Worm (Caenorhabditis elegans) whole organism, mixed stage, embryonic: ENCODE results near the gene B0361.11.

Source experiments
- M03D4.4 ChIP-seq: sonication (generic microtip); optimal IDR thresholded peaks from 2 replicates; lab custom pipeline; 2017; ENCODE audit warnings: mild to moderate bottlenecking, missing genetic modification characterization, missing compliant biosample characterization
- blmp-1 ChIP-seq: fragments of 150-350 bp; optimal IDR thresholded peaks from 2 replicates; lab custom pipeline; 2014; ENCODE audit warnings: missing biosample characterization, missing genetic modification characterization
- ceh-39 ChIP-seq: fragments of 150-350 bp; optimal IDR thresholded peaks from 2 replicates; lab custom pipeline; 2014; ENCODE audit warnings: missing biosample characterization, missing genetic modification characterization
- ceh-43 ChIP-seq: fragments of 200-800 bp; sonication (Bioruptor generic); optimal IDR thresholded peaks from 2 replicates; lab custom pipeline; 2018; ENCODE audit warnings: mild to moderate bottlenecking, missing genetic modification characterization, moderate library complexity, missing compliant biosample characterization
- ceh-83 ChIP-seq: fragments of 200-800 bp; sonication (Bioruptor generic); optimal IDR thresholded peaks from 2 replicates; lab custom pipeline; 2018; ENCODE audit warnings: mild to moderate bottlenecking, missing genetic modification characterization, missing compliant biosample characterization
- ces-1 ChIP-seq: fragments of 150-350 bp; optimal IDR thresholded peaks from 2 replicates; lab custom pipeline; 2014; ENCODE audit warnings: missing biosample characterization, missing genetic modification reagents, missing genetic modification characterization
- cnd-1 ChIP-seq: fragments of 200-800 bp; sonication (Bioruptor generic); optimal IDR thresholded peaks from 2 replicates; lab custom pipeline; 2018; ENCODE audit warnings: mild to moderate bottlenecking, missing genetic modification characterization, missing compliant biosample characterization
- drap-1 ChIP-seq: fragments of 200-800 bp; sonication (Bioruptor generic); optimal IDR thresholded peaks from 3 replicates; lab custom pipeline; 2018; ENCODE audit warnings: mild to moderate bottlenecking, missing genetic modification characterization, missing compliant biosample characterization
- elt-1 ChIP-seq: sonication (generic microtip); optimal IDR thresholded peaks from 2 replicates; lab custom pipeline; 2017; ENCODE audit warnings: missing genetic modification characterization, mild to moderate bottlenecking, missing compliant biosample characterization, antibody characterized with exemption, moderate library complexity, borderline replicate concordance; ENCODE audit not compliant: insufficient read depth
- elt-3 ChIP-seq: fragments of 150-350 bp; optimal IDR thresholded peaks from 2 replicates; lab custom pipeline; 2014; ENCODE audit warnings: missing biosample characterization, missing genetic modification characterization
- hlh-1 ChIP-seq: fragments of 150-350 bp; optimal IDR thresholded peaks from 2 replicates; lab custom pipeline; 2014; ENCODE audit warnings: missing biosample characterization, missing genetic modification reagents, missing genetic modification characterization
- lin-13 ChIP-seq: fragments of 150-350 bp; optimal IDR thresholded peaks from 2 replicates; lab custom pipeline; 2014; ENCODE audit warnings: missing biosample characterization, missing genetic modification characterization
- lsy-2 ChIP-seq: fragments of 150-350 bp; optimal IDR thresholded peaks from 2 replicates; lab custom pipeline; 2014; ENCODE audit warnings: missing biosample characterization, missing genetic modification characterization
- mab-5 ChIP-seq: fragments of 150-350 bp; optimal IDR thresholded peaks from 2 replicates; lab custom pipeline; 2014; ENCODE audit warnings: missing biosample characterization, missing genetic modification characterization
- mep-1 ChIP-seq: fragments of 150-350 bp; optimal IDR thresholded peaks from 2 replicates; lab custom pipeline; 2017; ENCODE audit warnings: missing biosample characterization, missing genetic modification reagents, missing genetic modification characterization, inconsistent platforms
- mls-2 ChIP-seq: sonication (generic microtip); optimal IDR thresholded peaks from 2 replicates; lab custom pipeline; 2016; ENCODE audit warnings: mild to moderate bottlenecking, missing genetic modification characterization, moderate library complexity, missing compliant biosample characterization
- nhr-12 ChIP-seq: fragments of 150-350 bp; optimal IDR thresholded peaks from 2 replicates; lab custom pipeline; 2014; ENCODE audit warnings: missing biosample characterization, missing genetic modification characterization
- nhr-2 ChIP-seq: fragments of 150-350 bp; optimal IDR thresholded peaks from 2 replicates; lab custom pipeline; 2014; ENCODE audit warnings: missing biosample characterization, missing genetic modification characterization
- nhr-237 ChIP-seq: fragments of 150-350 bp; optimal IDR thresholded peaks from 2 replicates; lab custom pipeline; 2014; ENCODE audit warnings: missing biosample characterization, missing genetic modification characterization
- nhr-28 ChIP-seq: fragments of 150-350 bp; optimal IDR thresholded peaks from 2 replicates; lab custom pipeline; 2014; ENCODE audit warnings: missing biosample characterization, missing genetic modification characterization
- nhr-76 ChIP-seq: sonication (generic microtip); optimal IDR thresholded peaks from 2 replicates; lab custom pipeline; 2017; ENCODE audit warnings: missing biosample characterization, missing genetic modification characterization
- pha-4 ChIP-seq: fragments of 150-350 bp; optimal IDR thresholded peaks from 2 replicates; lab custom pipeline; 2018; ENCODE audit warnings: missing biosample characterization, missing genetic modification reagents, missing genetic modification characterization
- sem-2 ChIP-seq: fragments of 200-800 bp; sonication (Bioruptor generic); optimal IDR thresholded peaks from 2 replicates; lab custom pipeline; 2018; ENCODE audit warnings: mild to moderate bottlenecking, missing genetic modification characterization, missing compliant biosample characterization
- tbx-8 ChIP-seq: fragments of 200-800 bp; sonication (Bioruptor generic); optimal IDR thresholded peaks from 2 replicates; lab custom pipeline; 2018; ENCODE audit warnings: mild to moderate bottlenecking, missing genetic modification characterization, moderate library complexity, missing compliant biosample characterization
- unc-120 ChIP-seq: sonication (generic microtip); optimal IDR thresholded peaks from 2 replicates; lab custom pipeline; 2017; ENCODE audit warnings: missing genetic modification characterization, missing compliant biosample characterization; ENCODE audit not compliant: poor library complexity, severe bottlenecking
- unc-39 ChIP-seq: fragments of 150-350 bp; optimal IDR thresholded peaks from 2 replicates; lab custom pipeline; 2014; ENCODE audit warnings: missing biosample characterization, missing genetic modification characterization
- unc-62 ChIP-seq: fragments of 150-350 bp; optimal IDR thresholded peaks from 2 replicates; lab custom pipeline; 2014; ENCODE audit warnings: missing biosample characterization, missing genetic modification reagents, missing genetic modification characterization
- zip-8 ChIP-seq: fragments of 150-350 bp; optimal IDR thresholded peaks from 2 replicates; lab custom pipeline; 2014; ENCODE audit warnings: missing biosample characterization, missing genetic modification characterization
- ztf-11 ChIP-seq: fragments of 150-350 bp; optimal IDR thresholded peaks from 2 replicates; lab custom pipeline; 2014; ENCODE audit warnings: missing biosample characterization, missing genetic modification characterization

The B0361.11 gene

ce11 chrIII:7308600-7309109 lies 31.3 kb downstream of the B0361.11 start, which contains the start of gene acbp-4:
TSS of gene acbp-4 (minus strand) at chrIII:7309109.
- TF ChIP-seq hlh-1 (no peak), unc-39 (tag; lab: Kevin White, UChicago) (no peak), ces-1 (GFP tag; lab: Kevin White, UChicago) (no peak), nhr-28 (tag; lab: Kevin White, UChicago) (no peak), mab-5 (no peak), zip-8 (tag; lab: Kevin White, UChicago) (no peak), ceh-43 (GFP tag; lab: Kevin White, UChicago) (no peak), nhr-237 (tag; lab: Kevin White, UChicago) (no peak), elt-1 (tag; lab: Kevin White, UChicago) (no peak), lin-13 (no peak), tbx-8 (no peak), nhr-2 (tag; lab: Kevin White, UChicago) (no peak), ceh-83 (no peak)

- TF ChIP-seq mab-5 (no peak), blmp-1 (tag; lab: Kevin White, UChicago) (no peak), hlh-1 (no peak), nhr-12 (tag; lab: Kevin White, UChicago) (no peak), ceh-39 (tag; lab: Kevin White, UChicago) (no peak), ceh-83 (no peak), unc-120 (tag; lab: Kevin White, UChicago) (no peak), ztf-11 (tag; lab: Kevin White, UChicago) (no peak), mep-1 (tag; lab: Kevin White, UChicago) (no peak), nhr-76 (tag; lab: Kevin White, UChicago) (no peak), nhr-237 (tag; lab: Kevin White, UChicago) (no peak), unc-62 (GFP tag; lab: Kevin White, UChicago) (no peak)
Measured at ce11 chrIII:7310662-7311340, 33.4 kb downstream of the B0361.11 start, which contains the start of the genes F56C9.6 and F56C9.3. TSS of gene F56C9.6 (minus strand) at chrIII:7310773. TSS of gene F56C9.3 (plus strand) at chrIII:7311290.

- no peak for TF ChIP-seq ces-1 (GFP tag; lab: Kevin White, UChicago)
- TF ChIP-seq unc-120 (tag; lab: Kevin White, UChicago): no peak
- no peak for TF ChIP-seq M03D4.4 (tag; lab: Kevin White, UChicago)
- no peak for TF ChIP-seq unc-39 (tag; lab: Kevin White, UChicago)
- no peak for TF ChIP-seq unc-62 (GFP tag; lab: Kevin White, UChicago)
- no peak for TF ChIP-seq ceh-43 (GFP tag; lab: Kevin White, UChicago)
- no peak for TF ChIP-seq lsy-2 (tag; lab: Kevin White, UChicago)
- TF ChIP-seq, all 35 proteins: peak for 0
Measured at ce11 chrIII:7314473-7314872, 37.1 kb downstream of the B0361.11 start.

ce11 chrIII:7314927-7315547 lies 37.6 kb downstream of the B0361.11 start, which contains the start of gene nspg-6:
TSS of gene nspg-6 (minus strand) at chrIII:7314977.
- TF ChIP-seq nhr-28 (tag; lab: Kevin White, UChicago) (no peak), cnd-1 (no peak), ceh-43 (GFP tag; lab: Kevin White, UChicago) (no peak), elt-3 (tag; lab: Kevin White, UChicago) (no peak), M03D4.4 (tag; lab: Kevin White, UChicago) (no peak), tbx-8 (no peak), nhr-237 (tag; lab: Kevin White, UChicago) (no peak), unc-62 (GFP tag; lab: Kevin White, UChicago) (no peak), sem-2 (GFP tag; lab: Kevin White, UChicago) (no peak), nhr-2 (tag; lab: Kevin White, UChicago) (no peak), mls-2 (tag; lab: Kevin White, UChicago) (no peak)

ce11 chrIII:7317354-7317753 lies 40.0 kb downstream of the B0361.11 start:
- TF ChIP-seq nhr-237 (tag; lab: Kevin White, UChicago) (no peak), pha-4 (tag; lab: Kevin White, UChicago) (peak; percentile 83), drap-1 (GFP tag; lab: Kevin White, UChicago) (no peak)
